Worm (Caenorhabditis elegans): ENCODE results near the gene best-3.

best-3 gene

DNA sequence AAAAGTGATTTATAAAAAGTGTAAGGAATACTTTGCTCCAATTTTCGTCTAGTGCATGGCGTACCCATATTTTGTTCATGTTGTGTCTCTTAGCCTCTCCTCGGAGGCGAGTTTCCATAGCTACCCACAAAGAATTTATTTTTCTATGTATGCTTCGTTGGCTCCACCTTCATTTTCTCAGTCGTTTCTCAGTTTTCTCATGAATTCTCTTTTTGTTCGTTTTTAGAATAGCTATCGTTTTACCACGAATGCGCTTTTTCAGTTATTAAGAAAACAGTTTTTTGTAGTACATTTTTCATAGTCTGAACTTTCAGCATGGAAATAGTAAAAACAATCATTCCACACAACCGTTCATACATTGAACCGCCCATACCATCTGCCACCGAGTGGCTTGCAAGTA is 6.4 kb upstream of the best-3 start, which contains the start of gene osta-1:
osta-1 (plus strand) TSS at position 309 of the 400 bp plus-strand sequence.
- TF ChIP-seq elt-3 (tag; optimal IDR thresholded peaks at IDR 0.05) = no peak
- no peak for TF ChIP-seq nhr-77 (tag; optimal IDR thresholded peaks at IDR 0.05)
- TF ChIP-seq unc-62 (GFP tag; optimal IDR thresholded peaks at IDR 0.05) = no peak
- no peak for TF ChIP-seq nhr-237 (tag; optimal IDR thresholded peaks at IDR 0.05)
- TF ChIP-seq nhr-11 (tag; optimal IDR thresholded peaks at IDR 0.05) = peak; percentile 75

DNA sequence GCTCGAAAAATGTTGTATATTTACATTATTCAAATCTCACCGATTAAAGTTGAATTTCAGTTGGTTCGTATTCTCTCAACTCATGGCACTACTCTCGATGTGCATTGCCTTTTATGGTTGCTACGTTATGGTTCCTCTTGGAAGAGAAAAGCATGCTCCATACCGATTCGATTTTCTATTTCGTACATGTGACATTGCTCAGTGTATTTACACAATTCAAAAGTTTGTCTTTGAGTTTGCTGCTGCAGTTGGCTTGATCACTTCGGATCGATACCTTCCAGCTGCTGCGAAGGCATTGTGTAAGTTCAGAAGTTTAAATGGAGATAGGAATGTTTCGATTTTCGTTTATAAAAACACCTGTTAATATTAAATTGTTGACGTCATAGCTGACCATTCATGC is 4.6 kb upstream of the best-3 start:
- TF ChIP-seq hmg-11 (tag; optimal IDR thresholded peaks at IDR 0.05) = no peak
- TF ChIP-seq elt-1 (tag; optimal IDR thresholded peaks at IDR 0.05) = no peak

ce11 chrII:11783-12182 is 1.0 kb upstream of the best-3 start, which contains the start of gene best-4:
best-4 (minus strand) TSS chrII:11883.
- TF ChIP-seq elt-2 (tag; optimal IDR thresholded peaks at IDR 0.05) (no peak), sea-2 (GFP tag; optimal IDR thresholded peaks at IDR 0.05) (no peak), unc-62 (GFP tag; optimal IDR thresholded peaks at IDR 0.05) (no peak), elt-1 (tag; optimal IDR thresholded peaks at IDR 0.05) (no peak), pha-4 (tag; optimal IDR thresholded peaks at IDR 0.05) (no peak), ztf-4 (tag; optimal IDR thresholded peaks at IDR 0.05) (no peak), nhr-23 (tag; optimal IDR thresholded peaks at IDR 0.05) (no peak), ZK546.5 (tag; optimal IDR thresholded peaks at IDR 0.05) (no peak), nfya-1 (tag; optimal IDR thresholded peaks at IDR 0.05; ENCODE audit: insufficient read depth) (no peak), nhr-77 (tag; optimal IDR thresholded peaks at IDR 0.05) (no peak), tbx-2 (tag; optimal IDR thresholded peaks at IDR 0.05) (no peak)

ce11 chrII:18787-19186 is 6.0 kb downstream of the best-3 start:
- no peak for TF ChIP-seq eor-1 (tag; optimal IDR thresholded peaks at IDR 0.05)
- peak; percentile 75 for TF ChIP-seq nfya-1 (tag; optimal IDR thresholded peaks at IDR 0.05; ENCODE audit: insufficient read depth)
- TF ChIP-seq ceh-16 (tag; optimal IDR thresholded peaks at IDR 0.05) = no peak
- no peak for TF ChIP-seq zag-1 (tag; optimal IDR thresholded peaks at IDR 0.05)
- peak; percentile 85 for TF ChIP-seq lin-39 (tag; optimal IDR thresholded peaks at IDR 0.05)
- peak; percentile 9 for TF ChIP-seq pqm-1 (tag; optimal IDR thresholded peaks at IDR 0.05)
- peak; percentile 85 for TF ChIP-seq egl-5 (tag; optimal IDR thresholded peaks at IDR 0.05)
- no peak for TF ChIP-seq nhr-67 (tag; optimal IDR thresholded peaks at IDR 0.05)
- peak; percentile 60 for TF ChIP-seq ceh-28 (tag; optimal IDR thresholded peaks at IDR 0.05)
- no peak for TF ChIP-seq pha-4 (tag; optimal IDR thresholded peaks at IDR 0.05)
- TF ChIP-seq ceh-82 (tag; optimal IDR thresholded peaks at IDR 0.05) = no peak
- peak; percentile 58 for TF ChIP-seq lin-15B (tag; optimal IDR thresholded peaks at IDR 0.05)
- peak; percentile 66 for TF ChIP-seq elt-2 (tag; optimal IDR thresholded peaks at IDR 0.05)
- TF ChIP-seq skn-1 (tag; optimal IDR thresholded peaks at IDR 0.05) = no peak
- peak; percentile 26 for TF ChIP-seq lsy-12 (tag; optimal IDR thresholded peaks at IDR 0.05)
- TF ChIP-seq unc-62 (GFP tag; optimal IDR thresholded peaks at IDR 0.05) = no peak
- TF ChIP-seq daf-12 (tag; optimal IDR thresholded peaks at IDR 0.05) = no peak
- TF ChIP-seq mdl-1 (tag; optimal IDR thresholded peaks at IDR 0.05) = peak; percentile 68
- TF ChIP-seq ztf-4 (tag; optimal IDR thresholded peaks at IDR 0.05) = peak; percentile 46
- peak in 1 of 3 experiments; percentile 61 for TF ChIP-seq elt-3 (tag; optimal IDR thresholded peaks at IDR 0.05)
- peak; percentile 56 for TF ChIP-seq nhr-43 (tag; optimal IDR thresholded peaks at IDR 0.05; ENCODE audit: poor library complexity, severe bottlenecking)
- peak; percentile 81 for TF ChIP-seq nhr-23 (tag; optimal IDR thresholded peaks at IDR 0.05)
- TF ChIP-seq jun-1 (tag; optimal IDR thresholded peaks at IDR 0.05) = peak; percentile 72
- TF ChIP-seq nhr-25 (tag; optimal IDR thresholded peaks at IDR 0.05) = peak; percentile 95
- TF ChIP-seq R02D3.7 (tag; optimal IDR thresholded peaks at IDR 0.05) = peak; percentile 12
- peak; percentile 96 for TF ChIP-seq hmg-11 (tag; optimal IDR thresholded peaks at IDR 0.05)
- TF ChIP-seq unc-39 (tag; optimal IDR thresholded peaks at IDR 0.05) = no peak
- no peak for TF ChIP-seq elt-1 (tag; optimal IDR thresholded peaks at IDR 0.05)
- no peak for TF ChIP-seq ceh-9 (tag; optimal IDR thresholded peaks at IDR 0.05)
- TF ChIP-seq tbx-2 (tag; optimal IDR thresholded peaks at IDR 0.05) = peak; percentile 42
- TF ChIP-seq sea-2 (GFP tag; optimal IDR thresholded peaks at IDR 0.05) = no peak
- TF ChIP-seq snpc-4 (tag; optimal IDR thresholded peaks at IDR 0.05) = peak; percentile 51
